Fruit fly (Drosophila melanogaster) whole organism, embryonic: ENCODE measurements around the gene Irbp18.
A peak's percentile ranks its signal among the peaks of the same experiment; 100 is the strongest.

Experiments
- CG10147 ChIP-seq: fragments of 200-800 bp; sonication (Bioruptor generic); optimal IDR thresholded peaks from 2 replicates; lab custom pipeline; 2019; ENCODE audit warnings: missing biosample characterization, mild to moderate bottlenecking, missing genetic modification characterization, moderate library complexity
- CG10462 ChIP-seq: fragments of 200-800 bp; sonication (Bioruptor generic); optimal IDR thresholded peaks from 2 replicates; lab custom pipeline; 2016; ENCODE audit warnings: missing biosample characterization, missing genetic modification characterization
- CG14710 ChIP-seq: fragments of 200-800 bp; sonication (Bioruptor generic); optimal IDR thresholded peaks from 3 replicates; lab custom pipeline; 2019; ENCODE audit warnings: missing biosample characterization, mild to moderate bottlenecking, missing genetic modification characterization, moderate library complexity
- CG14965 ChIP-seq: fragments of 200-800 bp; sonication (Bioruptor generic); optimal IDR thresholded peaks from 2 replicates; lab custom pipeline; 2016; ENCODE audit warnings: missing biosample characterization, missing genetic modification characterization, borderline replicate concordance
- CG1792 ChIP-seq: fragments of 200-800 bp; sonication (Bioruptor generic); optimal IDR thresholded peaks from 2 replicates; lab custom pipeline; 2016; ENCODE audit warnings: missing biosample characterization, missing genetic modification characterization
- CG8944 ChIP-seq: fragments of 200-800 bp; sonication (Bioruptor generic); optimal IDR thresholded peaks from 3 replicates; lab custom pipeline; 2016; ENCODE audit warnings: missing biosample characterization, missing genetic modification characterization
- CG9797 ChIP-seq: fragments of 200-800 bp; sonication (Bioruptor generic); optimal IDR thresholded peaks from 3 replicates; lab custom pipeline; 2018; ENCODE audit warnings: missing biosample characterization, mild to moderate bottlenecking, missing genetic modification characterization
- Drgx ChIP-seq: fragments of 200-800 bp; sonication (Bioruptor generic); IDR thresholded peaks from 2 replicates; pipeline ENCODE4 v1.3.6; 2022; ENCODE audit warnings: missing biosample characterization, missing genetic modification characterization
- HLH4C ChIP-seq: fragments of 200-800 bp; sonication (Bioruptor generic); IDR thresholded peaks from 3 replicates; pipeline ENCODE4 v1.3.6; 2022; ENCODE audit warnings: missing biosample characterization, missing genetic modification characterization; ENCODE audit not compliant: partially characterized antibody
- Side ChIP-seq: fragments of 200-800 bp; sonication (Bioruptor generic); optimal IDR thresholded peaks from 2 replicates; lab custom pipeline; 2016; ENCODE audit warnings: missing biosample characterization, missing genetic modification characterization
- Sox102F ChIP-seq: fragments of 200-800 bp; sonication (Bioruptor generic); optimal IDR thresholded peaks from 2 replicates; lab custom pipeline; 2018; ENCODE audit warnings: missing biosample characterization, mild to moderate bottlenecking, missing genetic modification characterization, moderate library complexity
- bab2 ChIP-seq: fragments of 200-800 bp; sonication (Bioruptor generic); optimal IDR thresholded peaks from 2 replicates; lab custom pipeline; 2016; ENCODE audit warnings: missing biosample characterization, missing genetic modification characterization

- peak; percentile 90 for TF ChIP-seq CG14965 (GFP tag; lab: Kevin White, UChicago)
- TF ChIP-seq CG8944 (GFP tag; lab: Kevin White, UChicago): peak; percentile 86
- TF ChIP-seq CG10462 (GFP tag; lab: Kevin White, UChicago): peak; percentile 54
- TF ChIP-seq CG10147 (GFP tag; lab: Kevin White, UChicago): no peak
- peak; percentile 31 for TF ChIP-seq CG14710 (tag; lab: Kevin White, UChicago)
- peak; percentile 70 for TF ChIP-seq Sox102F (GFP tag; lab: Kevin White, UChicago)
- peak; percentile 70 for TF ChIP-seq Side (GFP tag; lab: Kevin White, UChicago)
- peak; percentile 40; the same call in 1 of the 2 replicates for TF ChIP-seq Drgx (GFP tag; lab: Robert Waterston, UW)
- peak; percentile 78 for TF ChIP-seq bab2
- TF ChIP-seq HLH4C (GFP tag; lab: Robert Waterston, UW): no peak
- no peak for TF ChIP-seq CG1792 (GFP tag; lab: Kevin White, UChicago)
- TF ChIP-seq CG9797 (GFP tag; lab: Kevin White, UChicago): no peak
These were observed 50.1 kb downstream of the Irbp18 start for dm6 chr3L:11047877-11048276.
